Worm (Caenorhabditis elegans) whole organism, midembryonic: ENCODE data around the gene fbxc-43.

Source experiments
- cog-1 ChIP-seq: sonication (generic microtip); optimal IDR thresholded peaks from 2 replicates; lab custom pipeline; 2016; ENCODE audit warnings: missing genetic modification characterization, missing compliant biosample characterization
- flt-1 ChIP-seq: fragments of 200-800 bp; sonication (Bioruptor generic); IDR thresholded peaks from 2 replicates; pipeline ENCODE4 v1.3.6; 2022; ENCODE audit warnings: missing genetic modification characterization, missing compliant biosample characterization
- ref-1 ChIP-seq: fragments of 200-800 bp; sonication (Bioruptor generic); conservative IDR thresholded peaks from 2 replicates; pipeline ENCODE4 v1.3.6; 2022; ENCODE audit warnings: missing genetic modification reagents, missing genetic modification characterization, missing compliant biosample characterization
- ztf-23 ChIP-seq: fragments of 200-800 bp; sonication (Bioruptor generic); IDR thresholded peaks from 2 replicates; pipeline ENCODE4 v1.3.6; 2022; ENCODE audit warnings: missing genetic modification reagents, missing genetic modification characterization, missing compliant biosample characterization
- ztf-29 ChIP-seq: fragments of 200-800 bp; sonication (Bioruptor generic); IDR thresholded peaks from 2 replicates; pipeline ENCODE4 v1.3.6; 2022; ENCODE audit warnings: missing genetic modification reagents, missing genetic modification characterization, missing compliant biosample characterization

DNA sequence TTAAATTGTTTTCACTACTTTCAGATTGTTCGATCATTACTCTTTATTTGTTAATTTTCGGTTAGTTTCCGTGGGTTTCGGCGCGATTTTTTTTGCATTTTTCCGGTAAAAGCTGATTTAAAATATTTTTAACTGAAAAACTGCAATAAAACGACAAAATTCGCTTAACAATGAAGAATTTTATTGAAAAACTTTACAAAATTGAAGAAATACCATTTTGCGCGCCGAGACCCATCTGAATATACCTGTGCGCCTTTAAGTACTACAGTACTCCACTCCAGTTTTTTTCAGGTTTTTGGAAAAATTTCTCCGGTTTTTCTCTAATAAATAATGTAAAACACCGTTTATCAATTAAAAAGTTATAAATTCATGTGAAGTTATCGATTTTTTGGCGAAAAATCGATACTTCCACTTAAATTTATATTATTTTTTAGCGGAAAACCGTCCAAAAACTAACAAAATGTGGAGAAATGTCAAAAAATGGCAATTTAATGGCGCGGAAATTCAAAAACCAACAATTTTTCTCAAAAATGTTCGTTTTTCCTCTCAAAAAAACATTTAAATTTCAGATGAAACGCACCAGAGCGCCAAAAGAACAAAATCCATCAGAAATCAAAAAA is 4.9 kb downstream of the fbxc-43 start, which contains the start of gene C16A11.10:
- no peak for TF ChIP-seq ztf-29 (GFP tag; lab: Robert Waterston, UW)
- TF ChIP-seq ztf-23: no peak
- TF ChIP-seq cog-1 (tag; lab: Kevin White, UChicago): no peak
- no peak for TF ChIP-seq flt-1 (GFP tag; lab: Robert Waterston, UW)
- no peak for TF ChIP-seq ref-1 (GFP tag; lab: Robert Waterston, UW)
